Fruit fly (Drosophila melanogaster) whole organism, pupa: ENCODE data around the gene ida.

ENCODE experiments used
- CG12605 ChIP-seq: fragments of 200-800 bp; sonication (Bioruptor generic); IDR thresholded peaks from 2 replicates; pipeline ENCODE4 v1.3.6; 2022; ENCODE audit warnings: missing biosample characterization, missing genetic modification characterization
- CG13204 ChIP-seq: fragments of 200-800 bp; sonication (Bioruptor generic); optimal IDR thresholded peaks from 2 replicates; lab custom pipeline; 2018; ENCODE audit warnings: missing biosample characterization, mild to moderate bottlenecking, missing genetic modification characterization, moderate library complexity
- CG15710 ChIP-seq: fragments of 200-800 bp; sonication (Bioruptor generic); optimal IDR thresholded peaks from 2 replicates; lab custom pipeline; 2018; ENCODE audit warnings: missing biosample characterization, mild to moderate bottlenecking, missing genetic modification characterization, moderate library complexity
- CG17806 ChIP-seq: fragments of 200-800 bp; sonication (Bioruptor generic); optimal IDR thresholded peaks from 2 replicates; lab custom pipeline; 2018; ENCODE audit warnings: missing biosample characterization, mild to moderate bottlenecking, missing genetic modification characterization, moderate library complexity
- CG34367 ChIP-seq: fragments of 200-800 bp; sonication (Bioruptor generic); optimal IDR thresholded peaks from 2 replicates; lab custom pipeline; 2018; ENCODE audit warnings: missing biosample characterization, mild to moderate bottlenecking, missing genetic modification characterization
- CG4496 ChIP-seq: fragments of 200-800 bp; sonication (Bioruptor generic); IDR thresholded peaks from 3 replicates; pipeline ENCODE4 v1.3.6; 2022; ENCODE audit warnings: missing biosample characterization, missing genetic modification characterization
- CG8301 ChIP-seq: fragments of 200-800 bp; sonication (Bioruptor generic); optimal IDR thresholded peaks from 2 replicates; lab custom pipeline; 2018; ENCODE audit warnings: missing biosample characterization, mild to moderate bottlenecking, missing genetic modification characterization
- D1 ChIP-seq: fragments of 200-800 bp; sonication (Bioruptor generic); optimal IDR thresholded peaks from 2 replicates; lab custom pipeline; 2018; ENCODE audit warnings: missing biosample characterization, mild to moderate bottlenecking, missing genetic modification characterization, moderate library complexity
- EcR ChIP-seq: fragments of 200-800 bp; sonication (Bioruptor generic); optimal IDR thresholded peaks from 3 replicates; lab custom pipeline; 2019; ENCODE audit warnings: missing biosample characterization, missing genetic modification characterization, mild to moderate bottlenecking, moderate library complexity, missing genetic modification reagents
- Pif1A ChIP-seq: fragments of 200-800 bp; sonication (Bioruptor generic); optimal IDR thresholded peaks from 3 replicates; lab custom pipeline; 2016; ENCODE audit warnings: missing biosample characterization, missing genetic modification characterization
- fd96Ca ChIP-seq: fragments of 200-800 bp; sonication (Bioruptor generic); IDR thresholded peaks from 3 replicates; pipeline ENCODE4 v1.3.6; 2022; ENCODE audit warnings: missing biosample characterization, missing genetic modification characterization
- gl ChIP-seq: fragments of 200-800 bp; sonication (Bioruptor generic); optimal IDR thresholded peaks from 2 replicates; lab custom pipeline; 2018; ENCODE audit warnings: missing biosample characterization, mild to moderate bottlenecking, missing genetic modification characterization
- rn ChIP-seq: fragments of 200-800 bp; sonication (Bioruptor generic); IDR thresholded peaks from 2 replicates; pipeline ENCODE4 v1.3.6; 2022; ENCODE audit warnings: missing biosample characterization, missing genetic modification characterization

DNA sequence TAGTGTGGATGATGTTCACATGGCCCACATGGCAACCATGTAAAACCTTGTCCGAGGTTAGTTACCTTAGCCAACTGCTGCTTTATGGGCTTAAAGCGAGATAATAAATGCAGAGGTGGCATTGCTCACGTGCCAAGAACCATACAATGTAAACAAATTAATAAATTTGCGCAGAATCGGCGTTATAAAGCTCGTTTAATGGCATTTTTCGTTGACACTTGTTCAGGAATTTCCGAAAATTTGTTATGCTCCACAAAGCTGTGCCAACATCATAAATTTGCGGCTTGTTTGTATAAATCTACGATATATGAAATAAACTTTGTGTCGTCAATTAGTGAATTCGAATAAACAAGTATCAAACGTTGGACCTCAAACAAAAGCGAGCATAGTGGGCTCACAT lies 26.6 kb downstream of the ida start:
- no peak for TF ChIP-seq CG12605 (GFP tag; lab: Robert Waterston, UW)
- no peak for TF ChIP-seq gl (tag; lab: Kevin White, UChicago)
- TF ChIP-seq CG8301 (tag; lab: Kevin White, UChicago): no peak
- TF ChIP-seq CG17806: no peak
- TF ChIP-seq CG34367 (tag; lab: Kevin White, UChicago): no peak
- no peak for TF ChIP-seq CG15710 (tag; lab: Kevin White, UChicago)
- no peak for TF ChIP-seq CG4496 (GFP tag; lab: Robert Waterston, UW)
- no peak for TF ChIP-seq Pif1A (GFP tag; lab: Kevin White, UChicago)
- TF ChIP-seq D1: no peak
- no peak for TF ChIP-seq fd96Ca (GFP tag; lab: Robert Waterston, UW)
- TF ChIP-seq rn (GFP tag; lab: Robert Waterston, UW): no peak
- TF ChIP-seq EcR (GFP tag; lab: Kevin White, UChicago): no peak
- no peak for TF ChIP-seq CG13204 (GFP tag; lab: Kevin White, UChicago)
